Worm (Caenorhabditis elegans): Measurements from ENCODE around the gene Y66D12A.21.

ce11 chrIII:11459041-11459440 lies 46.1 kb downstream of the Y66D12A.21 start:
- no peak for TF ChIP-seq him-1 (tag; optimal IDR thresholded peaks at IDR 0.05)
- no peak for TF ChIP-seq dao-5 (tag; optimal IDR thresholded peaks at IDR 0.05)

All from whole organism, L4/young adult.